Worm (Caenorhabditis elegans): ENCODE data around the gene srj-14.

DNA sequence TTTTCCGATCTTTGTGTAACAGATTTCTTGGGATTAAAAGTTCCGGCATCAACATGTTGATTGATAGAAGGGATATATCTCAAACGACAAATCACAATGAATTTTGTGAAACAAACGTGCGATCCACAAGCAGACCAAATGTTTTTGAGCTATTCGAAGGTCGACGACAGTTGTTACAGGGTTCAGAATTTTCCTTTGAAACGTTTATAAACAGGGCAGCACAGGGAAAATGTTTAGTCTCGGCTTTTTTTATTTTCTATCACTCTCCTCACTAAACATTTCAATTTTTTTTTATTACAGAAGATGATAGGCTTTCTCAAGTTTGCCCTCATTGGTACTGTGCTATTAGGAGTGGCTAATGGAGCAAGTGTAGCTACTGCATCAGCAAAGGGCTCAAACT lies 4.6 kb upstream of the srj-14 start, which contains the start of gene exc-13:
- no peak for TF ChIP-seq R02D3.7 (tag; optimal IDR thresholded peaks at IDR 0.05)
- no peak for TF ChIP-seq nhr-11 (tag; optimal IDR thresholded peaks at IDR 0.05)
- TF ChIP-seq dpl-1 (GFP tag; optimal IDR thresholded peaks at IDR 0.05) = no peak
- no peak for TF ChIP-seq zip-11 (GFP tag; IDR thresholded peaks at IDR 0.05)
- TF ChIP-seq skn-1 (tag; optimal IDR thresholded peaks at IDR 0.05) = no peak
- TF ChIP-seq jun-1 (tag; optimal IDR thresholded peaks at IDR 0.05) = no peak
- TF ChIP-seq fos-1 (tag; optimal IDR thresholded peaks at IDR 0.05) = no peak
- TF ChIP-seq arid-1 (GFP tag; conservative IDR thresholded peaks at IDR 0.05) = no peak
- TF ChIP-seq lin-13 (GFP tag; optimal IDR thresholded peaks at IDR 0.05) = no peak
- no peak for TF ChIP-seq ama-1 (optimal IDR thresholded peaks at IDR 0.05)
- TF ChIP-seq aha-1 (tag) = no peak
- TF ChIP-seq ceh-62 (tag; optimal IDR thresholded peaks at IDR 0.05) = no peak

Measured in whole organism, L4 larva.